Fruit fly (Drosophila melanogaster): ENCODE data around the gene upd2.

DNA sequence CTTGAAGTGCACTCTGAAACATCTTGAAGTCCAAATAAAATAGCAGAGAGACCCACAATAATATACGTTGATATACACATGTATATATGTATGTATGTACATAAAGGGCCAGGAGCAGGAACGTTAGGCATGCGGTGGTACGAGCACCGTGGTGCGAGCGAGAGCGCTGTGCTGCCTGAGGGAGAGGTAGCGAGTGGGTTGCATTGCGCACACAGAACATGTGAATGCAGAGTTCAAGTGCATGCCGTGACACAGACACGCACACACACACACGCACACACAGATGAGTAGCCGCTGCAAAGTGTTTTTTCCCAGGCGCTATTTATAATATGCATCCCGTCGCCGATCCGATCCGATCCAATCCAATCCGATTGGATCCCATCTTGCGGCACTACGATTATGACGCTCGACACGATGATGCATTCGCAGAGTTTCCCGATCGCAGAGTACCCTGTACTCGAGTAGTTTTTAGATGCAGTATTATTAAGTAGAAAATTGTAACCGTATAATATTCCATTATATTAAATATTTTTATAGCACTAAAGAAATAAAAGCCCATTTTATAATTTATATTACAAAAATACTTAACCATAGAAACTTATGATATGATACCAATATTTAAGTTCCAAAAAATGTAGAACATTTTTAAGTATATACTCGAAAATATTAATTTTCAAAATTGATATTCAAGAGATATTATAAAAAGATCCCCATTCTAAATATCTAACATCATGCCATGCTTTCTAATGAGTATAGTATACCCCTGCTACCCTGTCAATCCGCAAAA, 34.8 kb downstream of the upd2 start:
- no peak for TF ChIP-seq EcR (GFP tag; optimal IDR thresholded peaks at IDR 0.05)
- TF ChIP-seq Dll (optimal IDR thresholded peaks at IDR 0.05), result no peak
- no peak for TF ChIP-seq psq (optimal IDR thresholded peaks at IDR 0.05)
- no peak for TF ChIP-seq usp (GFP tag; optimal IDR thresholded peaks at IDR 0.05)

Measured in whole organism.